Fruit fly (Drosophila melanogaster) whole organism, prepupa: ENCODE results near the gene AP-1gamma.

ENCODE experiments used
- CG11294 ChIP-seq: fragments of 200-800 bp; sonication (Bioruptor generic); IDR thresholded peaks from 2 replicates; pipeline ENCODE4 v1.3.6; 2022; ENCODE audit warnings: missing biosample characterization, missing genetic modification characterization
- CG11902 ChIP-seq: fragments of 200-800 bp; sonication (Bioruptor generic); optimal IDR thresholded peaks from 3 replicates; lab custom pipeline; 2016; ENCODE audit warnings: missing biosample characterization, missing genetic modification characterization
- CG1621 ChIP-seq: fragments of 200-800 bp; sonication (Bioruptor generic); optimal IDR thresholded peaks from 3 replicates; lab custom pipeline; 2018; ENCODE audit warnings: missing biosample characterization, mild to moderate bottlenecking, missing genetic modification characterization
- CG3919 ChIP-seq: fragments of 200-800 bp; sonication (Bioruptor generic); optimal IDR thresholded peaks from 3 replicates; lab custom pipeline; 2016; ENCODE audit warnings: missing biosample characterization, missing genetic modification characterization
- CG6854 ChIP-seq: fragments of 200-800 bp; sonication (Bioruptor generic); optimal IDR thresholded peaks from 2 replicates; lab custom pipeline; 2017; ENCODE audit warnings: missing biosample characterization, mild to moderate bottlenecking, missing genetic modification characterization
- CG8319 ChIP-seq: fragments of 200-800 bp; sonication (Bioruptor generic); optimal IDR thresholded peaks from 3 replicates; lab custom pipeline; 2016; ENCODE audit warnings: missing biosample characterization, missing genetic modification characterization
- Ets21C ChIP-seq: fragments of 200-800 bp; sonication (Bioruptor generic); optimal IDR thresholded peaks from 3 replicates; lab custom pipeline; 2016; ENCODE audit warnings: missing biosample characterization, missing genetic modification characterization
- Hr38 ChIP-seq: sonication (Bioruptor generic); optimal IDR thresholded peaks from 2 replicates; lab custom pipeline; 2016; ENCODE audit warnings: missing biosample characterization, missing genetic modification characterization
- Hr4 ChIP-seq: fragments of 200-800 bp; sonication (Bioruptor generic); optimal IDR thresholded peaks from 3 replicates; lab custom pipeline; 2016; ENCODE audit warnings: missing biosample characterization, missing genetic modification characterization
- OdsH ChIP-seq: fragments of 200-800 bp; sonication (Bioruptor generic); optimal IDR thresholded peaks from 3 replicates; lab custom pipeline; 2016; ENCODE audit warnings: missing biosample characterization, missing genetic modification characterization
- achi ChIP-seq: fragments of 200-800 bp; sonication (Bioruptor generic); optimal IDR thresholded peaks from 3 replicates; lab custom pipeline; 2016; ENCODE audit warnings: missing biosample characterization, missing genetic modification characterization
- cyc ChIP-seq: fragments of 200-800 bp; sonication (Bioruptor generic); optimal IDR thresholded peaks from 3 replicates; lab custom pipeline; 2016; ENCODE audit warnings: missing biosample characterization, missing genetic modification characterization
- ss ChIP-seq, 2 experiments: fragments of 200-800 bp; sonication (Bioruptor generic); optimal IDR thresholded peaks; 2 replicates in 1 of 2; 3 replicates in 1 of 2; lab custom pipeline; 2017 to 2018; ENCODE audit warnings: mild to moderate bottlenecking in 2 of 2, missing biosample characterization in 2 of 2, missing genetic modification characterization in 2 of 2, moderate library complexity in 1 of 2

dm6 chrX:9064029-9064428 is 44.5 kb upstream of the AP-1gamma start:
- no peak for TF ChIP-seq achi
- TF ChIP-seq CG11902 = no peak
- no peak for TF ChIP-seq Hr38
- TF ChIP-seq CG1621 (tag; lab: Kevin White, UChicago) = no peak
- no peak for TF ChIP-seq CG8319
- no peak for TF ChIP-seq CG3919 (GFP tag; lab: Kevin White, UChicago)
- no peak for TF ChIP-seq CG6854
- no peak for TF ChIP-seq cyc (GFP tag; lab: Kevin White, UChicago)
- TF ChIP-seq Ets21C (GFP tag; lab: Kevin White, UChicago) = no peak
- no peak for TF ChIP-seq CG11294 (GFP tag; lab: Robert Waterston, UW)
- TF ChIP-seq Hr4 (GFP tag; lab: Kevin White, UChicago) = no peak
- no peak for TF ChIP-seq ss (GFP tag; optimal IDR thresholded peaks at IDR 0.05; lab: Kevin White, UChicago)
- no peak for TF ChIP-seq OdsH (GFP tag; lab: Kevin White, UChicago)
